Fruit fly (Drosophila melanogaster) whole organism, pupa: Measurements from ENCODE around the gene Sptz.

Experiments
- CG10348 ChIP-seq: fragments of 200-800 bp; sonication (Bioruptor generic); IDR thresholded peaks from 2 replicates; pipeline ENCODE4 v1.3.6; 2022; ENCODE audit warnings: missing biosample characterization, missing genetic modification characterization
- CG12605 ChIP-seq: fragments of 200-800 bp; sonication (Bioruptor generic); IDR thresholded peaks from 2 replicates; pipeline ENCODE4 v1.3.6; 2022; ENCODE audit warnings: missing biosample characterization, missing genetic modification characterization
- CG13204 ChIP-seq: fragments of 200-800 bp; sonication (Bioruptor generic); optimal IDR thresholded peaks from 2 replicates; lab custom pipeline; 2018; ENCODE audit warnings: missing biosample characterization, mild to moderate bottlenecking, missing genetic modification characterization, moderate library complexity
- CG14655 ChIP-seq: fragments of 200-800 bp; sonication (Bioruptor generic); optimal IDR thresholded peaks from 3 replicates; lab custom pipeline; 2017; ENCODE audit warnings: mild to moderate bottlenecking, missing biosample characterization, missing genetic modification reagents, missing genetic modification characterization
- CG15710 ChIP-seq: fragments of 200-800 bp; sonication (Bioruptor generic); optimal IDR thresholded peaks from 2 replicates; lab custom pipeline; 2018; ENCODE audit warnings: missing biosample characterization, mild to moderate bottlenecking, missing genetic modification characterization, moderate library complexity
- CG17806 ChIP-seq: fragments of 200-800 bp; sonication (Bioruptor generic); optimal IDR thresholded peaks from 2 replicates; lab custom pipeline; 2018; ENCODE audit warnings: missing biosample characterization, mild to moderate bottlenecking, missing genetic modification characterization, moderate library complexity
- CG32121 ChIP-seq: fragments of 200-800 bp; sonication (Bioruptor generic); IDR thresholded peaks from 2 replicates; pipeline ENCODE4 v1.3.6; 2022; ENCODE audit warnings: missing biosample characterization, missing genetic modification characterization
- CG34367 ChIP-seq: fragments of 200-800 bp; sonication (Bioruptor generic); optimal IDR thresholded peaks from 2 replicates; lab custom pipeline; 2018; ENCODE audit warnings: missing biosample characterization, mild to moderate bottlenecking, missing genetic modification characterization
- CG4496 ChIP-seq: fragments of 200-800 bp; sonication (Bioruptor generic); IDR thresholded peaks from 3 replicates; pipeline ENCODE4 v1.3.6; 2022; ENCODE audit warnings: missing biosample characterization, missing genetic modification characterization
- CG8159 ChIP-seq: fragments of 200-800 bp; sonication (Bioruptor generic); optimal IDR thresholded peaks from 3 replicates; lab custom pipeline; 2018; ENCODE audit warnings: missing biosample characterization, mild to moderate bottlenecking, missing genetic modification characterization, moderate library complexity
- CG8301 ChIP-seq: fragments of 200-800 bp; sonication (Bioruptor generic); optimal IDR thresholded peaks from 2 replicates; lab custom pipeline; 2018; ENCODE audit warnings: missing biosample characterization, mild to moderate bottlenecking, missing genetic modification characterization
- CG9948 ChIP-seq: fragments of 200-800 bp; sonication (Bioruptor generic); optimal IDR thresholded peaks from 2 replicates; lab custom pipeline; 2018; ENCODE audit warnings: missing biosample characterization, mild to moderate bottlenecking, missing genetic modification characterization, moderate library complexity
- D1 ChIP-seq: fragments of 200-800 bp; sonication (Bioruptor generic); optimal IDR thresholded peaks from 2 replicates; lab custom pipeline; 2018; ENCODE audit warnings: missing biosample characterization, mild to moderate bottlenecking, missing genetic modification characterization, moderate library complexity
- EcR ChIP-seq: fragments of 200-800 bp; sonication (Bioruptor generic); optimal IDR thresholded peaks from 3 replicates; lab custom pipeline; 2019; ENCODE audit warnings: missing biosample characterization, missing genetic modification characterization, mild to moderate bottlenecking, moderate library complexity, missing genetic modification reagents
- Ets98B ChIP-seq: fragments of 200-800 bp; sonication (Bioruptor generic); IDR thresholded peaks from 2 replicates; pipeline ENCODE4 v1.3.6; 2022; ENCODE audit warnings: missing biosample characterization, missing genetic modification characterization
- Pif1A ChIP-seq: fragments of 200-800 bp; sonication (Bioruptor generic); optimal IDR thresholded peaks from 3 replicates; lab custom pipeline; 2016; ENCODE audit warnings: missing biosample characterization, missing genetic modification characterization
- Pif1B ChIP-seq: fragments of 200-800 bp; sonication (Bioruptor generic); optimal IDR thresholded peaks from 3 replicates; lab custom pipeline; 2016; ENCODE audit warnings: missing biosample characterization, missing genetic modification characterization
- Snoo ChIP-seq: fragments of 200-800 bp; sonication (Bioruptor generic); optimal IDR thresholded peaks from 3 replicates; lab custom pipeline; 2017; ENCODE audit warnings: missing biosample characterization, mild to moderate bottlenecking, missing genetic modification characterization, inconsistent platforms
- fd96Ca ChIP-seq: fragments of 200-800 bp; sonication (Bioruptor generic); IDR thresholded peaks from 3 replicates; pipeline ENCODE4 v1.3.6; 2022; ENCODE audit warnings: missing biosample characterization, missing genetic modification characterization
- gl ChIP-seq: fragments of 200-800 bp; sonication (Bioruptor generic); optimal IDR thresholded peaks from 2 replicates; lab custom pipeline; 2018; ENCODE audit warnings: missing biosample characterization, mild to moderate bottlenecking, missing genetic modification characterization
- rn ChIP-seq: fragments of 200-800 bp; sonication (Bioruptor generic); IDR thresholded peaks from 2 replicates; pipeline ENCODE4 v1.3.6; 2022; ENCODE audit warnings: missing biosample characterization, missing genetic modification characterization

Gene Sptz

dm6 chr3R:11407733-11408134 lies 14.2 kb upstream of the Sptz start, which contains the start of gene mRpL40:
TSS of gene mRpL40 (plus strand) at chr3R:11407918.
- TF ChIP-seq EcR (GFP tag; lab: Kevin White, UChicago) (no peak), CG34367 (no peak), CG4496 (GFP tag; lab: Robert Waterston, UW) (no peak), CG12605 (no peak), CG9948 (no peak), CG8301 (no peak), CG10348 (no peak), CG13204 (GFP tag; lab: Kevin White, UChicago) (no peak), Snoo (no peak), CG32121 (no peak)

- TF ChIP-seq CG17806 (tag; lab: Kevin White, UChicago) (peak; percentile 86), CG8159 (tag; lab: Kevin White, UChicago) (peak; percentile 86), CG32121 (peak; percentile 93), Pif1B (GFP tag; lab: Kevin White, UChicago) (no peak), CG12605 (no peak; the same call in 1 of the 2 replicates), D1 (tag; lab: Kevin White, UChicago) (no peak), Ets98B (peak; percentile 92), Pif1A (GFP tag; lab: Kevin White, UChicago) (no peak), CG4496 (GFP tag; lab: Robert Waterston, UW) (peak; percentile 88), CG34367 (peak; percentile 78), CG13204 (GFP tag; lab: Kevin White, UChicago) (no peak), CG10348 (peak; percentile 18; the same call in 1 of the 2 replicates), CG9948 (peak; percentile 83), rn (peak; percentile 82), gl (peak; percentile 37), Snoo (no peak), CG15710 (peak; percentile 88), CG8301 (no peak), fd96Ca (GFP tag; lab: Robert Waterston, UW) (peak; percentile 93), EcR (GFP tag; lab: Kevin White, UChicago) (no peak), CG14655 (GFP tag; lab: Kevin White, UChicago) (no peak)
- TF ChIP-seq, all 21 proteins: peak for 12
These were observed 12.2 kb upstream of the Sptz start, which contains the start of the genes mgr and Irbp for dm6 chr3R:11409667-11410137. TSS of gene mgr (minus strand) at chr3R:11409875. TSS of gene Irbp (plus strand) at chr3R:11410047.

dm6 chr3R:11412371-11412770 lies 9.5 kb upstream of the Sptz start, which contains the start of gene Ipo9:
TSS of gene Ipo9 (plus strand) at chr3R:11412522.
- TF ChIP-seq CG14655 (GFP tag; lab: Kevin White, UChicago) (no peak), CG15710 (no peak), CG17806 (tag; lab: Kevin White, UChicago) (no peak), gl (no peak), CG9948 (no peak), CG10348 (no peak), EcR (GFP tag; lab: Kevin White, UChicago) (no peak), CG12605 (no peak), Pif1A (GFP tag; lab: Kevin White, UChicago) (no peak), CG4496 (GFP tag; lab: Robert Waterston, UW) (no peak), Ets98B (no peak), CG13204 (GFP tag; lab: Kevin White, UChicago) (no peak), CG34367 (no peak), CG32121 (no peak), Snoo (no peak), D1 (tag; lab: Kevin White, UChicago) (no peak), fd96Ca (GFP tag; lab: Robert Waterston, UW) (no peak), CG8301 (no peak), Pif1B (GFP tag; lab: Kevin White, UChicago) (no peak)
- TF ChIP-seq, all 21 proteins: peak for 0

- TF ChIP-seq Pif1A (GFP tag; lab: Kevin White, UChicago) (no peak), D1 (tag; lab: Kevin White, UChicago) (no peak), CG8159 (tag; lab: Kevin White, UChicago) (no peak)
- TF ChIP-seq, all 21 proteins: peak for 0
These were observed 3.3 kb upstream of the Sptz start, which contains the start of the genes bumpel and CG45676 for dm6 chr3R:11418568-11418967. TSS of gene bumpel (minus strand) at chr3R:11418668. TSS of gene CG45676 (plus strand) at chr3R:11418885.

- TF ChIP-seq Pif1B (GFP tag; lab: Kevin White, UChicago) (no peak), CG32121 (no peak), CG8159 (tag; lab: Kevin White, UChicago) (no peak)
These were observed 7.9 kb downstream of the Sptz start, which contains the start of gene Dtd for dm6 chr3R:11429814-11430213. TSS of gene Dtd (plus strand) at chr3R:11430061.

- TF ChIP-seq Pif1A (GFP tag; lab: Kevin White, UChicago) (no peak), CG15710 (no peak), fd96Ca (GFP tag; lab: Robert Waterston, UW) (no peak), gl (no peak), Snoo (no peak), CG14655 (GFP tag; lab: Kevin White, UChicago) (no peak), Pif1B (GFP tag; lab: Kevin White, UChicago) (no peak)
These were observed 8.4 kb downstream of the Sptz start for dm6 chr3R:11430307-11430706.

- TF ChIP-seq Pif1B (GFP tag; lab: Kevin White, UChicago) (no peak), CG14655 (GFP tag; lab: Kevin White, UChicago) (no peak), CG9948 (no peak), rn (no peak), CG4496 (GFP tag; lab: Robert Waterston, UW) (no peak), EcR (GFP tag; lab: Kevin White, UChicago) (no peak)
These were observed 9.6 kb downstream of the Sptz start, which contains the start of the genes RpL24-like and CG5276 for dm6 chr3R:11431395-11431977. TSS of gene RpL24-like (minus strand) at chr3R:11431582. TSS of gene CG5276 (plus strand) at chr3R:11431738.
